Worm (Caenorhabditis elegans) whole organism, L4/young adult: ENCODE results near the gene rha-1.

ENCODE experiments used
- W03F9.2 ChIP-seq: fragments of 150-350 bp; optimal IDR thresholded peaks from 2 replicates; lab custom pipeline; 2014; ENCODE audit warnings: missing biosample characterization, missing genetic modification characterization
- dao-5 ChIP-seq: sonication (generic microtip); optimal IDR thresholded peaks from 2 replicates; lab custom pipeline; 2016; ENCODE audit warnings: missing genotype, missing genetic modification characterization, moderate library complexity, missing compliant biosample characterization

- TF ChIP-seq W03F9.2 (no peak), dao-5 (tag; lab: Kevin White, UChicago) (no peak)
These were observed 48.9 kb upstream of the rha-1 start for ce11 chrII:8932392-8932791.
